Fruit fly (Drosophila melanogaster): Measurements from ENCODE around the gene Mtr3.

DNA sequence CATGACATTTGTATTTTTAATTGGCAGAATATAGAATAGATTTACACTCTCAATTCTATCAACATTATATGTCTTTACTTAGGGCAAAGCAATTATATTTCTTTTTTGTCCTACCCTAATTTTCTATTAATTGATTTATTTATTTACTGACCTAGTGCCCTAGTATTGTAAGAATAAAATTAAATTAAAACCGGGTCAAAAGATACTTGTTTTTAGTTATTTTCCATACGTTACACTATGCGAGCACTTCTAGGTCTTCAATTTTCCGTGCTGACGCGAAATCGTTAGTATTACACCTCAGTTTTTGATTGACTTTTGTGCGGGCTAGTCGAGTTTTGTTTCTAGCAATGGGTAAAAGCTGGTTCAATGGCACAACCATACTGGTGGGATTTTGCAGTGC lies 17.9 kb upstream of the Mtr3 start, which contains the start of gene CG46462:
- TF ChIP-seq net (GFP tag; optimal IDR thresholded peaks at IDR 0.05) (no peak), vri (GFP tag; optimal IDR thresholded peaks at IDR 0.05) (no peak), fd85E (GFP tag; optimal IDR thresholded peaks at IDR 0.05) (no peak), CG6276 (GFP tag; optimal IDR thresholded peaks at IDR 0.05) (no peak), Eip93F (GFP tag; optimal IDR thresholded peaks at IDR 0.05) (no peak), CG1621 (tag; optimal IDR thresholded peaks at IDR 0.05) (no peak)

Data from whole organism, prepupa.